Fruit fly (Drosophila melanogaster) whole organism, embryonic: ENCODE measurements around the gene PIG-T.

Experiments
- Ada2b ChIP-seq: fragments of 200-800 bp; sonication (Bioruptor generic); IDR thresholded peaks from 2 replicates; pipeline ENCODE4 v1.3.6; 2022; ENCODE audit warnings: missing biosample characterization, missing genetic modification characterization
- Aef1 ChIP-seq: fragments of 200-800 bp; sonication (Bioruptor generic); IDR thresholded peaks from 3 replicates; pipeline ENCODE4 v1.3.6; 2022; ENCODE audit warnings: missing biosample characterization, missing genetic modification characterization
- B-H1 ChIP-seq: fragments of 200-800 bp; sonication (Bioruptor generic); IDR thresholded peaks from 3 replicates; pipeline ENCODE4 v1.3.6; 2022; ENCODE audit warnings: missing biosample characterization, missing genetic modification characterization
- CG1024 ChIP-seq: fragments of 200-800 bp; sonication (Bioruptor generic); IDR thresholded peaks from 2 replicates; pipeline ENCODE4 v1.3.6; 2022; ENCODE audit warnings: missing biosample characterization, missing genetic modification characterization
- CG10267 ChIP-seq: fragments of 200-800 bp; sonication (Bioruptor generic); optimal IDR thresholded peaks from 2 replicates; lab custom pipeline; 2018; ENCODE audit warnings: missing biosample characterization, mild to moderate bottlenecking, missing genetic modification characterization, moderate library complexity
- CG10321 ChIP-seq: fragments of 200-800 bp; sonication (Bioruptor generic); IDR thresholded peaks from 2 replicates; pipeline ENCODE4 v1.3.6; 2022; ENCODE audit warnings: missing biosample characterization, missing genetic modification characterization
- CG10366 ChIP-seq: fragments of 200-800 bp; sonication (Bioruptor generic); IDR thresholded peaks from 2 replicates; pipeline ENCODE4 v1.3.6; 2022; ENCODE audit warnings: missing biosample characterization, missing genetic modification characterization
- CG10979 ChIP-seq: fragments of 200-800 bp; sonication (Bioruptor generic); optimal IDR thresholded peaks from 2 replicates; lab custom pipeline; 2018; ENCODE audit warnings: missing biosample characterization, mild to moderate bottlenecking, missing genetic modification characterization, moderate library complexity
- CG14860 ChIP-seq: fragments of 200-800 bp; sonication (Bioruptor generic); IDR thresholded peaks from 3 replicates; pipeline ENCODE4 v1.3.6; 2022; ENCODE audit warnings: missing biosample characterization, missing genetic modification characterization; ENCODE audit not compliant: partially characterized antibody
- CG15269 ChIP-seq: fragments of 200-800 bp; sonication (Bioruptor generic); optimal IDR thresholded peaks from 2 replicates; lab custom pipeline; 2018; ENCODE audit warnings: missing biosample characterization, mild to moderate bottlenecking, missing genetic modification characterization, moderate library complexity
- CG15479 ChIP-seq: fragments of 200-800 bp; sonication (Bioruptor generic); optimal IDR thresholded peaks from 3 replicates; lab custom pipeline; 2019; ENCODE audit warnings: missing biosample characterization, mild to moderate bottlenecking, missing genetic modification characterization, moderate library complexity
- CG17385 ChIP-seq: fragments of 200-800 bp; sonication (Bioruptor generic); optimal IDR thresholded peaks from 3 replicates; lab custom pipeline; 2018; ENCODE audit warnings: missing biosample characterization, mild to moderate bottlenecking, missing genetic modification characterization
- CG17802 ChIP-seq: fragments of 200-800 bp; sonication (Bioruptor generic); optimal IDR thresholded peaks from 2 replicates; lab custom pipeline; 2018; ENCODE audit warnings: missing biosample characterization, mild to moderate bottlenecking, missing genetic modification characterization, moderate library complexity
- CG18619 ChIP-seq: fragments of 200-800 bp; sonication (Bioruptor generic); optimal IDR thresholded peaks from 3 replicates; lab custom pipeline; 2017; ENCODE audit warnings: missing biosample characterization, mild to moderate bottlenecking, missing genetic modification characterization
- CG2678 ChIP-seq: fragments of 200-800 bp; sonication (Bioruptor generic); optimal IDR thresholded peaks from 3 replicates; lab custom pipeline; 2019; ENCODE audit warnings: missing biosample characterization, mild to moderate bottlenecking, missing genetic modification characterization, moderate library complexity
- CG32532 ChIP-seq: fragments of 200-800 bp; sonication (Bioruptor generic); IDR thresholded peaks from 2 replicates; pipeline ENCODE4 v1.3.6; 2022; ENCODE audit warnings: missing biosample characterization, missing genetic modification characterization
- CG34422 ChIP-seq: fragments of 200-800 bp; sonication (Bioruptor generic); IDR thresholded peaks from 3 replicates; pipeline ENCODE4 v1.3.6; 2022; ENCODE audit warnings: missing biosample characterization, missing genetic modification characterization
- CG4282 ChIP-seq: fragments of 200-800 bp; sonication (Bioruptor generic); optimal IDR thresholded peaks from 2 replicates; lab custom pipeline; 2016; ENCODE audit warnings: missing biosample characterization, missing genetic modification characterization
- CG4707 ChIP-seq: fragments of 200-800 bp; sonication (Bioruptor generic); optimal IDR thresholded peaks from 2 replicates; lab custom pipeline; 2018; ENCODE audit warnings: missing biosample characterization, mild to moderate bottlenecking, missing genetic modification characterization, moderate library complexity
- CG6654 ChIP-seq: fragments of 200-800 bp; sonication (Bioruptor generic); optimal IDR thresholded peaks from 2 replicates; lab custom pipeline; 2017; ENCODE audit warnings: missing biosample characterization, mild to moderate bottlenecking, missing genetic modification characterization
- CG6689 ChIP-seq: fragments of 200-800 bp; sonication (Bioruptor generic); IDR thresholded peaks from 2 replicates; pipeline ENCODE4 v1.3.6; 2022; ENCODE audit warnings: missing biosample characterization, missing genetic modification characterization
- CG8478 ChIP-seq: fragments of >200 bp; optimal IDR thresholded peaks from 2 replicates; lab custom pipeline; 2018
- CG9797 ChIP-seq: fragments of 200-800 bp; sonication (Bioruptor generic); optimal IDR thresholded peaks from 3 replicates; lab custom pipeline; 2018; ENCODE audit warnings: missing biosample characterization, mild to moderate bottlenecking, missing genetic modification characterization
- Dbx ChIP-seq: fragments of 200-800 bp; sonication (Bioruptor generic); IDR thresholded peaks from 3 replicates; pipeline ENCODE4 v1.3.6; 2022; ENCODE audit warnings: missing biosample characterization, missing genetic modification characterization
- Dfd ChIP-seq, 2 experiments: fragments of >200 bp; optimal IDR thresholded peaks; 2 replicates each; lab custom pipeline; 2017; ENCODE audit warnings: missing biosample characterization in 2 of 2, missing genetic modification characterization in 2 of 2
- Dref ChIP-seq: fragments of 200-800 bp; sonication (Bioruptor generic); IDR thresholded peaks from 2 replicates; pipeline ENCODE4 v1.3.6; 2022; ENCODE audit warnings: missing biosample characterization, missing genetic modification characterization
- Drgx ChIP-seq: fragments of 200-800 bp; sonication (Bioruptor generic); IDR thresholded peaks from 2 replicates; pipeline ENCODE4 v1.3.6; 2022; ENCODE audit warnings: missing biosample characterization, missing genetic modification characterization
- Eip74EF ChIP-seq, 2 experiments: fragments of 200-800 bp in 1 of 2; fragments of >200 bp in 1 of 2; sonication (Bioruptor generic) in 1 of 2; optimal IDR thresholded peaks; 2 replicates each; lab custom pipeline; 2017 to 2019; ENCODE audit warnings: missing biosample characterization in 2 of 2, missing genetic modification characterization in 2 of 2, mild to moderate bottlenecking in 1 of 2, moderate library complexity in 1 of 2
- GATAe ChIP-seq: fragments of 200-800 bp; sonication (Bioruptor generic); conservative IDR thresholded peaks from 2 replicates; pipeline ENCODE4 v1.3.6; 2022; ENCODE audit warnings: missing biosample characterization, missing genetic modification characterization
- MESR4 ChIP-seq: fragments of 200-800 bp; sonication (Bioruptor generic); optimal IDR thresholded peaks from 2 replicates; lab custom pipeline; 2018; ENCODE audit warnings: missing biosample characterization, mild to moderate bottlenecking, missing genetic modification characterization, moderate library complexity
- Med ChIP-seq: fragments of 200-800 bp; sonication (Bioruptor generic); peaks from one replicate; lab custom pipeline; 2016; ENCODE audit warnings: missing biosample characterization, missing genetic modification characterization, mild to moderate bottlenecking, inconsistent platforms, moderate library complexity
- Nf-YC ChIP-seq: fragments of 200-800 bp; optimal IDR thresholded peaks from 3 replicates; lab custom pipeline; 2019; ENCODE audit warnings: missing biosample characterization, mild to moderate bottlenecking, missing genetic modification characterization, moderate library complexity
- Oli ChIP-seq: fragments of 200-800 bp; sonication (Bioruptor generic); optimal IDR thresholded peaks from 2 replicates; lab custom pipeline; 2018; ENCODE audit warnings: missing biosample characterization, mild to moderate bottlenecking, missing genetic modification characterization, moderate library complexity
- Sin3A ChIP-seq: fragments of >200 bp; optimal IDR thresholded peaks from 2 replicates; lab custom pipeline; 2018
- YL-1 ChIP-seq: fragments of 200-800 bp; sonication (Bioruptor generic); optimal IDR thresholded peaks from 3 replicates; lab custom pipeline; 2017; ENCODE audit warnings: missing biosample characterization, mild to moderate bottlenecking, missing genetic modification characterization
- cad ChIP-seq: fragments of >200 bp; optimal IDR thresholded peaks from 2 replicates; lab custom pipeline; 2017; ENCODE audit warnings: missing biosample characterization, missing genetic modification characterization
- cg ChIP-seq: fragments of 200-800 bp; sonication (Bioruptor generic); optimal IDR thresholded peaks from 3 replicates; lab custom pipeline; 2019; ENCODE audit warnings: missing biosample characterization, mild to moderate bottlenecking, missing genetic modification characterization, moderate library complexity
- fru ChIP-seq: fragments of >200 bp; optimal IDR thresholded peaks from 2 replicates; lab custom pipeline; 2017
- hth ChIP-seq: fragments of >200 bp; optimal IDR thresholded peaks from 2 replicates; lab custom pipeline; 2017; ENCODE audit warnings: inconsistent platforms
- mirr ChIP-seq: fragments of 200-800 bp; sonication (Bioruptor generic); optimal IDR thresholded peaks from 3 replicates; lab custom pipeline; 2018; ENCODE audit warnings: missing biosample characterization, mild to moderate bottlenecking, missing genetic modification characterization
- pb ChIP-seq: fragments of 200-800 bp; sonication (Bioruptor generic); optimal IDR thresholded peaks from 3 replicates; lab custom pipeline; 2016; ENCODE audit warnings: missing biosample characterization, missing genetic modification characterization
- repo ChIP-seq: fragments of 200-800 bp; sonication (Bioruptor generic); optimal IDR thresholded peaks from 2 replicates; lab custom pipeline; 2016; ENCODE audit warnings: missing biosample characterization, missing genetic modification characterization
- run ChIP-seq: fragments of 200-800 bp; sonication (Bioruptor generic); optimal IDR thresholded peaks from 3 replicates; lab custom pipeline; 2018; ENCODE audit warnings: missing biosample characterization, mild to moderate bottlenecking, missing genetic modification characterization
- scrt ChIP-seq: fragments of 200-800 bp; sonication (Bioruptor generic); optimal IDR thresholded peaks from 2 replicates; lab custom pipeline; 2018; ENCODE audit warnings: missing biosample characterization, mild to moderate bottlenecking, missing genetic modification characterization, moderate library complexity
- slp2 ChIP-seq: fragments of 200-800 bp; sonication (Bioruptor generic); optimal IDR thresholded peaks from 2 replicates; lab custom pipeline; 2016; ENCODE audit warnings: missing biosample characterization, missing genetic modification characterization
- trh ChIP-seq: fragments of 200-800 bp; sonication (Bioruptor generic); optimal IDR thresholded peaks from 2 replicates; lab custom pipeline; 2016; ENCODE audit warnings: missing biosample characterization, missing genetic modification characterization
- twi ChIP-seq: fragments of 200-800 bp; optimal IDR thresholded peaks from 2 replicates; lab custom pipeline; 2019; ENCODE audit warnings: missing biosample characterization, mild to moderate bottlenecking, missing genetic modification characterization, moderate library complexity
- vnd ChIP-seq: fragments of 200-800 bp; sonication (Bioruptor generic); IDR thresholded peaks from 3 replicates; pipeline ENCODE4 v1.3.6; 2022; ENCODE audit warnings: missing biosample characterization, missing genetic modification characterization; ENCODE audit not compliant: partially characterized antibody
- zf30C ChIP-seq: fragments of 200-800 bp; sonication (Bioruptor generic); optimal IDR thresholded peaks from 3 replicates; lab custom pipeline; 2018; ENCODE audit warnings: missing biosample characterization, mild to moderate bottlenecking, missing genetic modification characterization

Gene PIG-T

dm6 chrX:8399019-8399623 lies 7.9 kb downstream of the PIG-T start:
- TF ChIP-seq YL-1 (GFP tag; lab: Kevin White, UChicago) (peak; percentile 33), cg (GFP tag; lab: Kevin White, UChicago) (peak; percentile 97), CG10366 (no peak), mirr (no peak), CG8478 (peak; percentile 50), CG6654 (GFP tag; lab: Kevin White, UChicago) (no peak), zf30C (peak; percentile 64), Drgx (GFP tag; lab: Robert Waterston, UW) (0 out of 2 replicates have a peak, but pooled peaks have one; percentile 30), Dbx (GFP tag; lab: Robert Waterston, UW) (0 out of 3 replicates have a peak, but pooled peaks have one; percentile 14), CG15269 (tag; lab: Kevin White, UChicago) (no peak), vnd (GFP tag; lab: Robert Waterston, UW) (no peak), repo (GFP tag; lab: Kevin White, UChicago) (no peak), CG4282 (GFP tag; lab: Kevin White, UChicago) (no peak), fru (lab: Kevin White, UChicago) (no peak), pb (GFP tag; lab: Kevin White, UChicago) (no peak), CG2678 (tag; lab: Kevin White, UChicago) (no peak), CG32532 (GFP tag; lab: Robert Waterston, UW) (0 out of 2 replicates have a peak, but pooled peaks have one; percentile 10), CG6689 (peak; percentile 22; the same call in 1 of the 2 replicates), CG14860 (GFP tag; lab: Robert Waterston, UW) (0 out of 3 replicates have a peak, but pooled peaks have one; percentile 4), CG10979 (tag; lab: Kevin White, UChicago) (no peak), run (tag; lab: Kevin White, UChicago) (no peak), CG34422 (GFP tag; lab: Robert Waterston, UW) (peak; percentile 46; the same call in 1 of the 3 replicates), CG15479 (GFP tag; lab: Kevin White, UChicago) (peak; percentile 1), trh (GFP tag; lab: Kevin White, UChicago) (no peak), CG17802 (tag; lab: Kevin White, UChicago) (no peak), Med (GFP tag; lab: Kevin White, UChicago) (peak; percentile 50), CG1024 (GFP tag; lab: Robert Waterston, UW) (no peak), CG17385 (GFP tag; lab: Kevin White, UChicago) (peak; percentile 6), cad (GFP tag; lab: Kevin White, UChicago) (no peak), Dfd (GFP tag; optimal IDR thresholded peaks at IDR 0.05; lab: Kevin White, UChicago) (peak in 1 of 2 experiments; percentile 72), CG10267 (no peak), B-H1 (GFP tag; lab: Robert Waterston, UW) (no peak), MESR4 (GFP tag; lab: Kevin White, UChicago) (peak; percentile 49), CG18619 (GFP tag; lab: Kevin White, UChicago) (no peak)

DNA sequence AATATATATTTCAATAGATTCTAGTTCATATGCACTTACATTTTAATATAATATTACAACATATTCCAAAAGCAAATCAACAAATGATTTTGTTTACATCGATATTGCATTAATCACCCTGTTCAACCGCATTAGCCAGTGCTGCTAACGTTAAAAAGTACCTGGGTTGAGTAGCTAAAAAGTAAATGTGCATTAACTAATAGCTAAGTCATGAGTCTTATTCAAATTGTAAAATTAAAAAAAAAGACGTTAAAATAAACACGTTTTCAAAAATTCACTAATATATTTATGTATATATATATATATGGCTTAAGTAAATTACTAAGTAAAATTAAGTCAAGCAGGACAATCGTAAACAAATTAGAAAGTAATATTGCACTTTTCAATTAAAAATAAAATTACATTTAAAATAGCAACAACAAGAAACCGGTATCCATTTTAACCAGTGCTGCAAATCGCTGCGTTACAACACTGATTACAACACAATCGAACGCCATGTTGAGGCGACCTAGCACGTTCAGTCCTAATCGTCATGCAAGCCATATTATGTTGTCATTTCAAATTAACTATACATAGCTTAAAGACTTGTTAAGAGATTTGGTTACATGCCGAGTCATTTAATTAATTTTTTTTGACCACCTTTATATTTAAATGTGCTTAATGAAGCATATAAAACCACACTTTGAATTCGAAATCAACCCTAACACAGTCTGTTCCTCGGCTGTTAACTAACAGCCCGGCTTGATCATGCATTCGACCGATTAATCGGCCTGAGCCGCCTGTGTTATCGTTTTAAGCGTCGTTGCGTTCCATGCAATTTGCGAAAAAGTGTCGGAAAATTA lies 8.7 kb downstream of the PIG-T start, which contains the start of gene CG10555:
TSS of gene CG10555 (plus strand) at position 764 of the 842 bp plus-strand sequence.
- TF ChIP-seq GATAe (GFP tag; lab: Robert Waterston, UW), result peak; percentile 69
- peak; percentile 57 for TF ChIP-seq Dref
- TF ChIP-seq scrt, result peak; percentile 12
- TF ChIP-seq CG9797 (GFP tag; lab: Kevin White, UChicago), result no peak
- TF ChIP-seq CG10979 (tag; lab: Kevin White, UChicago), result peak; percentile 93
- peak; percentile 82 for TF ChIP-seq Ada2b
- peak in 1 of 2 experiments; percentile 33 for TF ChIP-seq Eip74EF (GFP tag; optimal IDR thresholded peaks at IDR 0.05; lab: Kevin White, UChicago)
- no peak for TF ChIP-seq CG10321 (GFP tag; lab: Robert Waterston, UW)
- TF ChIP-seq Oli, result peak; percentile 62
- TF ChIP-seq CG4707 (GFP tag; lab: Kevin White, UChicago), result no peak
- TF ChIP-seq hth (lab: Kevin White, UChicago), result no peak
- peak; percentile 79 for TF ChIP-seq slp2 (GFP tag; lab: Kevin White, UChicago)
- TF ChIP-seq Sin3A (lab: Kevin White, UChicago), result peak; percentile 70
- peak; percentile 88 for TF ChIP-seq Aef1
- peak; percentile 72 for TF ChIP-seq twi (tag; lab: Kevin White, UChicago)
- TF ChIP-seq Nf-YC (tag; lab: Kevin White, UChicago), result peak; percentile 63
